Fruit fly (Drosophila melanogaster) whole organism, embryonic: ENCODE results near the gene NitFhit.
A peak's percentile ranks its signal among the peaks of the same experiment; 100 is the strongest.

Experiments used
- Abd-B ChIP-seq: fragments of 200-800 bp; sonication (Bioruptor generic); optimal IDR thresholded peaks from 2 replicates; lab custom pipeline; 2018; ENCODE audit warnings: missing biosample characterization, mild to moderate bottlenecking, missing genetic modification characterization, moderate library complexity
- Ada2b ChIP-seq: fragments of 200-800 bp; sonication (Bioruptor generic); IDR thresholded peaks from 2 replicates; pipeline ENCODE4 v1.3.6; 2022; ENCODE audit warnings: missing biosample characterization, missing genetic modification characterization
- Bdp1 ChIP-seq: fragments of 200-800 bp; sonication (Bioruptor generic); optimal IDR thresholded peaks from 3 replicates; lab custom pipeline; 2016; ENCODE audit warnings: missing biosample characterization, missing genetic modification characterization
- BtbVII ChIP-seq: fragments of 200-800 bp; sonication (Bioruptor generic); optimal IDR thresholded peaks from 3 replicates; lab custom pipeline; 2017; ENCODE audit warnings: missing biosample characterization, mild to moderate bottlenecking, missing genetic modification characterization
- CG10321 ChIP-seq: fragments of 200-800 bp; sonication (Bioruptor generic); IDR thresholded peaks from 2 replicates; pipeline ENCODE4 v1.3.6; 2022; ENCODE audit warnings: missing biosample characterization, missing genetic modification characterization
- CG11093 ChIP-seq: fragments of 200-800 bp; sonication (Bioruptor generic); IDR thresholded peaks from 3 replicates; pipeline ENCODE4 v1.3.6; 2022; ENCODE audit warnings: missing biosample characterization, missing genetic modification characterization
- CG14050 ChIP-seq: fragments of 200-800 bp; sonication (Bioruptor generic); IDR thresholded peaks from 3 replicates; pipeline ENCODE4 v1.3.6; 2022; ENCODE audit warnings: missing biosample characterization, missing genetic modification characterization
- CG14441 ChIP-seq: fragments of 200-800 bp; sonication (Bioruptor generic); IDR thresholded peaks from 2 replicates; pipeline ENCODE4 v1.3.6; 2022; ENCODE audit warnings: missing biosample characterization, missing genetic modification characterization
- CG1603 ChIP-seq: fragments of 200-800 bp; sonication (Bioruptor generic); optimal IDR thresholded peaks from 2 replicates; lab custom pipeline; 2019; ENCODE audit warnings: missing biosample characterization, mild to moderate bottlenecking, missing genetic modification characterization, moderate library complexity
- CG17612 ChIP-seq: fragments of 200-800 bp; sonication (Bioruptor generic); IDR thresholded peaks from 2 replicates; pipeline ENCODE4 v1.3.6; 2022; ENCODE audit warnings: missing biosample characterization, missing genetic modification characterization
- CG17802 ChIP-seq: fragments of 200-800 bp; sonication (Bioruptor generic); optimal IDR thresholded peaks from 2 replicates; lab custom pipeline; 2018; ENCODE audit warnings: missing biosample characterization, mild to moderate bottlenecking, missing genetic modification characterization, moderate library complexity
- CG18476 ChIP-seq: fragments of 200-800 bp; sonication (Bioruptor generic); optimal IDR thresholded peaks from 2 replicates; lab custom pipeline; 2016; ENCODE audit warnings: missing biosample characterization, mild to moderate bottlenecking, missing genetic modification characterization
- CG31365 ChIP-seq: fragments of 200-800 bp; sonication (Bioruptor generic); optimal IDR thresholded peaks from 2 replicates; lab custom pipeline; 2018; ENCODE audit warnings: missing biosample characterization, mild to moderate bottlenecking, missing genetic modification characterization
- CG3726 ChIP-seq: fragments of 200-800 bp; sonication (Bioruptor generic); IDR thresholded peaks from 3 replicates; pipeline ENCODE4, ENCODE4 v1.3.6; 2022; ENCODE audit warnings: missing biosample characterization, missing genetic modification characterization
- CG4282 ChIP-seq: fragments of 200-800 bp; sonication (Bioruptor generic); optimal IDR thresholded peaks from 2 replicates; lab custom pipeline; 2016; ENCODE audit warnings: missing biosample characterization, missing genetic modification characterization
- CG7271 ChIP-seq: fragments of 200-800 bp; sonication (Bioruptor generic); optimal IDR thresholded peaks from 2 replicates; lab custom pipeline; 2018; ENCODE audit warnings: missing biosample characterization, mild to moderate bottlenecking, missing genetic modification characterization, moderate library complexity
- CG7987 ChIP-seq: fragments of 200-800 bp; sonication (Bioruptor generic); optimal IDR thresholded peaks from 2 replicates; lab custom pipeline; 2018; ENCODE audit warnings: missing biosample characterization, mild to moderate bottlenecking, missing genetic modification characterization, moderate library complexity
- CG8281 ChIP-seq: fragments of 200-800 bp; sonication (Bioruptor generic); optimal IDR thresholded peaks from 2 replicates; lab custom pipeline; 2018; ENCODE audit warnings: missing biosample characterization, mild to moderate bottlenecking, missing genetic modification characterization, moderate library complexity
- CG8290 ChIP-seq, 3 experiments: fragments of 200-800 bp; sonication (Bioruptor generic); optimal IDR thresholded peaks; 2 replicates each; lab custom pipeline; 2016 to 2019; ENCODE audit warnings: missing biosample characterization in 3 of 3, missing genetic modification characterization in 3 of 3, mild to moderate bottlenecking in 2 of 3, moderate library complexity in 1 of 3
- CG8944 ChIP-seq: fragments of 200-800 bp; sonication (Bioruptor generic); optimal IDR thresholded peaks from 3 replicates; lab custom pipeline; 2016; ENCODE audit warnings: missing biosample characterization, missing genetic modification characterization
- CG9797 ChIP-seq: fragments of 200-800 bp; sonication (Bioruptor generic); optimal IDR thresholded peaks from 3 replicates; lab custom pipeline; 2018; ENCODE audit warnings: missing biosample characterization, mild to moderate bottlenecking, missing genetic modification characterization
- CG9817 ChIP-seq: fragments of 200-800 bp; sonication (Bioruptor generic); optimal IDR thresholded peaks from 2 replicates; lab custom pipeline; 2018; ENCODE audit warnings: missing biosample characterization, mild to moderate bottlenecking, missing genetic modification characterization, moderate library complexity
- Dip2 ChIP-seq: fragments of 200-800 bp; sonication (Bioruptor generic); IDR thresholded peaks from 2 replicates; pipeline ENCODE4 v1.3.6; 2022; ENCODE audit warnings: missing biosample characterization, missing genetic modification characterization
- Eip74EF ChIP-seq, 2 experiments: fragments of 200-800 bp in 1 of 2; fragments of >200 bp in 1 of 2; sonication (Bioruptor generic) in 1 of 2; optimal IDR thresholded peaks; 2 replicates each; lab custom pipeline; 2017 to 2019; ENCODE audit warnings: missing biosample characterization in 2 of 2, missing genetic modification characterization in 2 of 2, mild to moderate bottlenecking in 1 of 2, moderate library complexity in 1 of 2
- Fer3 ChIP-seq: fragments of 200-800 bp; sonication (Bioruptor generic); optimal IDR thresholded peaks from 2 replicates; lab custom pipeline; 2018; ENCODE audit warnings: missing biosample characterization, mild to moderate bottlenecking, missing genetic modification characterization, moderate library complexity
- HLH3B ChIP-seq: fragments of 200-800 bp; sonication (Bioruptor generic); IDR thresholded peaks from 2 replicates; pipeline ENCODE4 v1.3.6; 2022; ENCODE audit warnings: missing biosample characterization, missing genetic modification characterization
- HLH4C ChIP-seq: fragments of 200-800 bp; sonication (Bioruptor generic); IDR thresholded peaks from 3 replicates; pipeline ENCODE4 v1.3.6; 2022; ENCODE audit warnings: missing biosample characterization, missing genetic modification characterization; ENCODE audit not compliant: partially characterized antibody
- Lhr ChIP-seq: fragments of 200-800 bp; sonication (Bioruptor generic); optimal IDR thresholded peaks from 3 replicates; lab custom pipeline; 2017; ENCODE audit warnings: mild to moderate bottlenecking, missing biosample characterization, missing genetic modification reagents, missing genetic modification characterization
- MBD-R2 ChIP-seq: fragments of 200-800 bp; sonication (Bioruptor generic); IDR thresholded peaks from 2 replicates; pipeline ENCODE4 v1.3.6; 2022; ENCODE audit warnings: missing biosample characterization, missing genetic modification characterization
- Neu2 ChIP-seq: fragments of 200-800 bp; sonication (Bioruptor generic); optimal IDR thresholded peaks from 3 replicates; lab custom pipeline; 2016; ENCODE audit warnings: missing biosample characterization, missing genetic modification characterization, borderline replicate concordance
- Rx ChIP-seq: fragments of 200-800 bp; sonication (Bioruptor generic); IDR thresholded peaks from 2 replicates; pipeline ENCODE4 v1.3.6; 2022; ENCODE audit warnings: missing biosample characterization, missing genetic modification characterization
- Side ChIP-seq: fragments of 200-800 bp; sonication (Bioruptor generic); optimal IDR thresholded peaks from 2 replicates; lab custom pipeline; 2016; ENCODE audit warnings: missing biosample characterization, missing genetic modification characterization
- corto ChIP-seq: fragments of 200-800 bp; sonication (Bioruptor generic); optimal IDR thresholded peaks from 2 replicates; lab custom pipeline; 2016; ENCODE audit warnings: missing biosample characterization, mild to moderate bottlenecking, missing genetic modification characterization, moderate library complexity
- ems ChIP-seq: fragments of 200-800 bp; sonication (Bioruptor generic); optimal IDR thresholded peaks from 3 replicates; lab custom pipeline; 2016; ENCODE audit warnings: missing biosample characterization, missing genetic modification characterization
- esg ChIP-seq: fragments of 200-800 bp; sonication (Bioruptor generic); conservative IDR thresholded peaks from 2 replicates; pipeline ENCODE4 v1.3.6; 2022; ENCODE audit warnings: missing biosample characterization, missing genetic modification characterization
- ewg ChIP-seq: fragments of 200-800 bp; sonication (Bioruptor generic); optimal IDR thresholded peaks from 3 replicates; lab custom pipeline; 2017; ENCODE audit warnings: mild to moderate bottlenecking, missing biosample characterization, missing genetic modification reagents, missing genetic modification characterization
- fd64A ChIP-seq: fragments of 200-800 bp; sonication (Bioruptor generic); optimal IDR thresholded peaks from 3 replicates; lab custom pipeline; 2018; ENCODE audit warnings: missing biosample characterization, mild to moderate bottlenecking, missing genetic modification characterization
- fru ChIP-seq: fragments of >200 bp; optimal IDR thresholded peaks from 2 replicates; lab custom pipeline; 2017
- gfzf ChIP-seq: fragments of 200-800 bp; sonication (Bioruptor generic); optimal IDR thresholded peaks from 2 replicates; lab custom pipeline; 2016; ENCODE audit warnings: missing biosample characterization, mild to moderate bottlenecking, missing genetic modification characterization, moderate library complexity
- kah ChIP-seq: fragments of 200-800 bp; sonication (Bioruptor generic); optimal IDR thresholded peaks from 2 replicates; lab custom pipeline; 2018; ENCODE audit warnings: missing biosample characterization, mild to moderate bottlenecking, missing genetic modification characterization
- knrl ChIP-seq: fragments of 200-800 bp; sonication (Bioruptor generic); IDR thresholded peaks from 3 replicates; pipeline ENCODE4 v1.3.6; 2022; ENCODE audit warnings: missing biosample characterization, missing genetic modification characterization; ENCODE audit not compliant: partially characterized antibody
- nau ChIP-seq: fragments of 200-800 bp; sonication (Bioruptor generic); optimal IDR thresholded peaks from 3 replicates; lab custom pipeline; 2017; ENCODE audit warnings: missing biosample characterization, mild to moderate bottlenecking, missing genetic modification characterization, missing genetic modification reagents
- nerfin-1 ChIP-seq: fragments of 200-800 bp; sonication (Bioruptor generic); optimal IDR thresholded peaks from 3 replicates; lab custom pipeline; 2019; ENCODE audit warnings: missing biosample characterization, mild to moderate bottlenecking, missing genetic modification characterization, moderate library complexity
- nerfin-2 ChIP-seq: fragments of 200-800 bp; sonication (Bioruptor generic); IDR thresholded peaks from 2 replicates; pipeline ENCODE4 v1.3.6; 2022; ENCODE audit warnings: missing biosample characterization, missing genetic modification characterization; ENCODE audit not compliant: partially characterized antibody
- oc ChIP-seq: fragments of 200-800 bp; sonication (Bioruptor generic); optimal IDR thresholded peaks from 2 replicates; lab custom pipeline; 2018; ENCODE audit warnings: missing biosample characterization, mild to moderate bottlenecking, missing genetic modification characterization, moderate library complexity
- pfk ChIP-seq: fragments of 200-800 bp; sonication (Bioruptor generic); optimal IDR thresholded peaks from 2 replicates; lab custom pipeline; 2018; ENCODE audit warnings: missing biosample characterization, mild to moderate bottlenecking, missing genetic modification characterization, moderate library complexity
- phol ChIP-seq: fragments of 200-800 bp; sonication (Bioruptor generic); optimal IDR thresholded peaks from 3 replicates; lab custom pipeline; 2018; ENCODE audit warnings: missing biosample characterization, mild to moderate bottlenecking, missing genetic modification characterization, moderate library complexity
- run ChIP-seq: fragments of 200-800 bp; sonication (Bioruptor generic); optimal IDR thresholded peaks from 3 replicates; lab custom pipeline; 2018; ENCODE audit warnings: missing biosample characterization, mild to moderate bottlenecking, missing genetic modification characterization
- shn ChIP-seq: fragments of 200-800 bp; sonication (Bioruptor generic); optimal IDR thresholded peaks from 3 replicates; lab custom pipeline; 2016; ENCODE audit warnings: missing biosample characterization, missing genetic modification characterization
- slbo ChIP-seq: fragments of 200-800 bp; sonication (Bioruptor generic); IDR thresholded peaks from 2 replicates; pipeline ENCODE4 v1.3.6; 2022; ENCODE audit warnings: missing biosample characterization, missing genetic modification characterization
- tna ChIP-seq: fragments of 200-800 bp; sonication (Bioruptor generic); IDR thresholded peaks from 2 replicates; pipeline ENCODE4 v1.3.6; 2022; ENCODE audit warnings: missing biosample characterization, missing genetic modification characterization; ENCODE audit not compliant: partially characterized antibody

The NitFhit gene

DNA sequence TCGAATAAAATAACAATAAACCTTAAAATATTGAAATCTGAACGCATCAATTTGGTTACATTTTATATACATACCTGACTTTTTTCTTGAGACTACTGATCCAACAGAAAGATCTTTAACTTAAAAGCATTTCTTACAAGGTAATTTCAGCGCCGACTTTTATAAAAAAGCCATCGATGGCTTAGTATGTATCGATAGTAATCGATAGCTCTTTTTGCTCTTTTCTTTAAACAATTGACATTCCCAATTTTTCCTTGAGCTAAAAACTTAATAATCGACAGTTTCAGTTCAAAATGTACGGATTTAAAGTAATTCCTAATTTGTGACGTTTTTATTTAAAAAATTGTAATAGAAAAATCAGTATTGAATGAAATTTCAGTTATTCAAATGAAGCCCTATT, 29.0 kb upstream of the NitFhit start (continued):
- TF ChIP-seq CG9817 (tag; lab: Kevin White, UChicago) (no peak), CG7271 (tag; lab: Kevin White, UChicago) (no peak), Ada2b (no peak), Rx (no peak), CG31365 (tag; lab: Kevin White, UChicago) (no peak), CG8944 (GFP tag; lab: Kevin White, UChicago) (no peak), tna (GFP tag; lab: Robert Waterston, UW) (peak; percentile 88), nau (no peak), CG8290 (GFP tag; optimal IDR thresholded peaks at IDR 0.05; lab: Kevin White, UChicago) (no peak), CG8290 (tag; optimal IDR thresholded peaks at IDR 0.05; lab: Kevin White, UChicago) (no peak), esg (GFP tag; lab: Robert Waterston, UW) (no peak), kah (GFP tag; lab: Kevin White, UChicago) (no peak), slbo (GFP tag; lab: Robert Waterston, UW) (no peak), Lhr (no peak), CG17612 (no peak), CG1603 (peak; percentile 36), CG8281 (tag; lab: Kevin White, UChicago) (no peak), Side (GFP tag; lab: Kevin White, UChicago) (no peak), gfzf (GFP tag; lab: Kevin White, UChicago) (peak; percentile 28), knrl (GFP tag; lab: Robert Waterston, UW) (peak; percentile 86), BtbVII (no peak), nerfin-1 (tag; lab: Kevin White, UChicago) (no peak), CG4282 (GFP tag; lab: Kevin White, UChicago) (no peak), CG7987 (no peak), HLH4C (GFP tag; lab: Robert Waterston, UW) (peak; percentile 91), oc (tag; lab: Kevin White, UChicago) (no peak), pfk (no peak), fru (lab: Kevin White, UChicago) (no peak), CG17802 (tag; lab: Kevin White, UChicago) (no peak), Eip74EF (GFP tag; optimal IDR thresholded peaks at IDR 0.05; lab: Kevin White, UChicago) (no peak), shn (GFP tag; lab: Kevin White, UChicago) (no peak), ems (GFP tag; lab: Kevin White, UChicago) (no peak), CG14441 (GFP tag; lab: Robert Waterston, UW) (no peak), CG10321 (GFP tag; lab: Robert Waterston, UW) (no peak), CG9797 (GFP tag; lab: Kevin White, UChicago) (no peak), MBD-R2 (GFP tag; lab: Robert Waterston, UW) (peak; percentile 26; the same call in 1 of the 2 replicates), CG18476 (GFP tag; lab: Kevin White, UChicago) (no peak), HLH3B (GFP tag; lab: Robert Waterston, UW) (no peak), Dip2 (GFP tag; lab: Robert Waterston, UW) (no peak), fd64A (GFP tag; lab: Kevin White, UChicago) (no peak), CG3726 (GFP tag; lab: Robert Waterston, UW) (no peak), Bdp1 (GFP tag; lab: Kevin White, UChicago) (no peak), phol (tag; lab: Kevin White, UChicago) (no peak), run (tag; lab: Kevin White, UChicago) (no peak), CG14050 (GFP tag; lab: Robert Waterston, UW) (no peak), CG11093 (GFP tag; lab: Robert Waterston, UW) (no peak), nerfin-2 (GFP tag; lab: Robert Waterston, UW) (peak; percentile 85), corto (GFP tag; lab: Kevin White, UChicago) (no peak), Abd-B (GFP tag; lab: Kevin White, UChicago) (no peak), ewg (GFP tag; lab: Kevin White, UChicago) (no peak), Neu2 (GFP tag; lab: Kevin White, UChicago) (no peak), Fer3 (tag; lab: Kevin White, UChicago) (no peak)
